Worm (Caenorhabditis elegans) whole organism, mixed stage, embryonic: ENCODE data around the gene rft-1.

Source experiments
- bed-3 ChIP-seq: fragments of 200-800 bp; sonication (Bioruptor generic); optimal IDR thresholded peaks from 3 replicates; lab custom pipeline; 2018; ENCODE audit warnings: mild to moderate bottlenecking, missing genetic modification characterization, moderate library complexity, missing compliant biosample characterization
- blmp-1 ChIP-seq: fragments of 150-350 bp; optimal IDR thresholded peaks from 2 replicates; lab custom pipeline; 2014; ENCODE audit warnings: missing biosample characterization, missing genetic modification characterization
- ceh-39 ChIP-seq: fragments of 150-350 bp; optimal IDR thresholded peaks from 2 replicates; lab custom pipeline; 2014; ENCODE audit warnings: missing biosample characterization, missing genetic modification characterization
- ceh-43 ChIP-seq: fragments of 200-800 bp; sonication (Bioruptor generic); optimal IDR thresholded peaks from 2 replicates; lab custom pipeline; 2018; ENCODE audit warnings: mild to moderate bottlenecking, missing genetic modification characterization, moderate library complexity, missing compliant biosample characterization
- mep-1 ChIP-seq: fragments of 150-350 bp; optimal IDR thresholded peaks from 2 replicates; lab custom pipeline; 2017; ENCODE audit warnings: missing biosample characterization, missing genetic modification reagents, missing genetic modification characterization, inconsistent platforms
- nhr-12 ChIP-seq: fragments of 150-350 bp; optimal IDR thresholded peaks from 2 replicates; lab custom pipeline; 2014; ENCODE audit warnings: missing biosample characterization, missing genetic modification characterization
- nhr-2 ChIP-seq: fragments of 150-350 bp; optimal IDR thresholded peaks from 2 replicates; lab custom pipeline; 2014; ENCODE audit warnings: missing biosample characterization, missing genetic modification characterization
- nhr-237 ChIP-seq: fragments of 150-350 bp; optimal IDR thresholded peaks from 2 replicates; lab custom pipeline; 2014; ENCODE audit warnings: missing biosample characterization, missing genetic modification characterization
- nhr-28 ChIP-seq: fragments of 150-350 bp; optimal IDR thresholded peaks from 2 replicates; lab custom pipeline; 2014; ENCODE audit warnings: missing biosample characterization, missing genetic modification characterization
- pha-4 ChIP-seq: fragments of 150-350 bp; optimal IDR thresholded peaks from 2 replicates; lab custom pipeline; 2018; ENCODE audit warnings: missing biosample characterization, missing genetic modification reagents, missing genetic modification characterization
- unc-62 ChIP-seq: fragments of 150-350 bp; optimal IDR thresholded peaks from 2 replicates; lab custom pipeline; 2014; ENCODE audit warnings: missing biosample characterization, missing genetic modification reagents, missing genetic modification characterization
- ztf-11 ChIP-seq: fragments of 150-350 bp; optimal IDR thresholded peaks from 2 replicates; lab custom pipeline; 2014; ENCODE audit warnings: missing biosample characterization, missing genetic modification characterization

- TF ChIP-seq ceh-39 (tag; lab: Kevin White, UChicago) (no peak), mep-1 (tag; lab: Kevin White, UChicago) (no peak), nhr-28 (tag; lab: Kevin White, UChicago) (no peak), unc-62 (GFP tag; lab: Kevin White, UChicago) (no peak), nhr-2 (tag; lab: Kevin White, UChicago) (no peak), nhr-237 (tag; lab: Kevin White, UChicago) (no peak), bed-3 (GFP tag; lab: Kevin White, UChicago) (no peak), nhr-12 (no peak), ztf-11 (no peak), pha-4 (tag; lab: Kevin White, UChicago) (no peak), blmp-1 (no peak), ceh-43 (GFP tag; lab: Kevin White, UChicago) (no peak)
Observed at ce11 chrV:4437215-4437614, 5.8 kb downstream of the rft-1 start.
